Worm (Caenorhabditis elegans) whole organism, L1 larva: ENCODE data around the gene usp-4.

Experiments
- C34B4.2 ChIP-seq: sonication (generic microtip); optimal IDR thresholded peaks from 2 replicates; lab custom pipeline; 2017; ENCODE audit warnings: mild to moderate bottlenecking, missing genetic modification characterization, missing compliant biosample characterization
- F16B12.6 ChIP-seq: fragments of 150-350 bp; optimal IDR thresholded peaks from 2 replicates; lab custom pipeline; 2014; ENCODE audit warnings: missing biosample characterization, missing genetic modification characterization
- Y116A8C.19 ChIP-seq: sonication (generic microtip); optimal IDR thresholded peaks from 2 replicates; lab custom pipeline; 2016; ENCODE audit warnings: missing compliant biosample characterization, missing genetic modification characterization, borderline replicate concordance
- alr-1 ChIP-seq: fragments of 200-800 bp; sonication (Bioruptor generic); optimal IDR thresholded peaks from 2 replicates; lab custom pipeline; 2018; ENCODE audit warnings: borderline replicate concordance, mild to moderate bottlenecking, missing genetic modification characterization, missing compliant biosample characterization
- aly-2 ChIP-seq: fragments of 150-350 bp; optimal IDR thresholded peaks from 2 replicates; lab custom pipeline; 2014; ENCODE audit warnings: missing biosample characterization, missing genetic modification characterization
- blmp-1 ChIP-seq: fragments of 150-350 bp; optimal IDR thresholded peaks from 2 replicates; lab custom pipeline; 2014; ENCODE audit warnings: missing biosample characterization, missing genetic modification characterization
- ceh-82 ChIP-seq, 3 experiments: fragments of 150-350 bp in 1 of 3; sonication (generic microtip) in 2 of 3; optimal IDR thresholded peaks; 2 replicates each; lab custom pipeline; 2014 to 2017; ENCODE audit warnings: missing biosample characterization in 3 of 3, missing genetic modification characterization in 3 of 3
- ceh-88 ChIP-seq: fragments of 200-800 bp; sonication (Bioruptor generic); IDR thresholded peaks from 2 replicates; pipeline ENCODE4 v1.3.6; 2022; ENCODE audit warnings: missing genetic modification characterization, missing compliant biosample characterization
- ceh-90 ChIP-seq: sonication (generic microtip); optimal IDR thresholded peaks from 2 replicates; lab custom pipeline; 2016; ENCODE audit warnings: missing genetic modification characterization, missing compliant biosample characterization
- dpl-1 ChIP-seq, 3 experiments: fragments of 150-350 bp in 2 of 3; sonication (generic microtip) in 1 of 3; optimal IDR thresholded peaks; 2 replicates each; lab custom pipeline; 2014 to 2017; ENCODE audit warnings: missing biosample characterization in 3 of 3, missing genetic modification characterization in 3 of 3, missing genetic modification reagents in 3 of 3
- dsc-1 ChIP-seq: sonication (generic microtip); optimal IDR thresholded peaks from 2 replicates; lab custom pipeline; 2016; ENCODE audit warnings: mild to moderate bottlenecking, missing genetic modification characterization, missing compliant biosample characterization
- efl-3 ChIP-seq: fragments of 200-800 bp; sonication (Bioruptor generic); optimal IDR thresholded peaks from 2 replicates; lab custom pipeline; 2018; ENCODE audit warnings: mild to moderate bottlenecking, missing genetic modification characterization, missing compliant biosample characterization
- egl-13 ChIP-seq: sonication (generic microtip); optimal IDR thresholded peaks from 2 replicates; lab custom pipeline; 2016; ENCODE audit warnings: missing genotype, missing genetic modification reagents, missing genetic modification characterization, missing compliant biosample characterization
- egl-27 ChIP-seq, 2 experiments: fragments of 150-350 bp in 1 of 2; sonication (generic microtip); optimal IDR thresholded peaks; 3 replicates each; lab custom pipeline; 2017 to 2018; ENCODE audit warnings: missing biosample characterization in 2 of 2, missing genetic modification characterization in 2 of 2, missing genetic modification reagents in 2 of 2
- elt-2 ChIP-seq: sonication (generic microtip); optimal IDR thresholded peaks from 2 replicates; lab custom pipeline; 2016; ENCODE audit warnings: missing genetic modification characterization, mild to moderate bottlenecking, inconsistent platforms, missing compliant biosample characterization, missing genetic modification reagents
- elt-3 ChIP-seq, 6 experiments: fragments of 150-350 bp in 1 of 6; sonication (generic microtip); optimal IDR thresholded peaks; 2 replicates each; lab custom pipeline; 2017 to 2018; ENCODE audit warnings: missing biosample characterization in 6 of 6, missing genetic modification characterization in 6 of 6, inconsistent platforms in 1 of 6
- ets-5 ChIP-seq: fragments of 200-800 bp; sonication (Bioruptor generic); IDR thresholded peaks from 2 replicates; pipeline ENCODE4 v1.3.6; 2022; ENCODE audit warnings: missing genetic modification characterization, missing compliant biosample characterization
- fkh-10 ChIP-seq: sonication (generic microtip); optimal IDR thresholded peaks from 2 replicates; lab custom pipeline; 2017; ENCODE audit warnings: missing biosample characterization, missing genetic modification reagents, missing genetic modification characterization
- fkh-8 ChIP-seq: sonication (generic microtip); optimal IDR thresholded peaks from 2 replicates; lab custom pipeline; 2016; ENCODE audit warnings: mild to moderate bottlenecking, missing genetic modification characterization, missing compliant biosample characterization
- fos-1 ChIP-seq: fragments of 150-350 bp; optimal IDR thresholded peaks from 2 replicates; lab custom pipeline; 2014; ENCODE audit warnings: missing biosample characterization, missing genetic modification characterization
- grh-1 ChIP-seq: fragments of 200-800 bp; sonication (Bioruptor generic); IDR thresholded peaks from 2 replicates; pipeline ENCODE4 v1.3.6; 2022; ENCODE audit warnings: missing genetic modification reagents, missing genetic modification characterization, missing compliant biosample characterization
- isw-1 ChIP-seq: fragments of 200-800 bp; sonication (Bioruptor generic); IDR thresholded peaks from 2 replicates; pipeline ENCODE4 v1.3.6; 2022; ENCODE audit warnings: missing genetic modification characterization, missing compliant biosample characterization
- lin-13 ChIP-seq: fragments of 150-350 bp; optimal IDR thresholded peaks from 2 replicates; lab custom pipeline; 2014; ENCODE audit warnings: missing biosample characterization, missing genetic modification reagents, missing genetic modification characterization
- lin-14 ChIP-seq: fragments of 200-800 bp; sonication (Bioruptor generic); optimal IDR thresholded peaks from 2 replicates; lab custom pipeline; 2018; ENCODE audit warnings: mild to moderate bottlenecking, missing genetic modification characterization, moderate library complexity, missing compliant biosample characterization
- lin-15B ChIP-seq: fragments of 150-350 bp; sonication (generic microtip); optimal IDR thresholded peaks from 3 replicates; lab custom pipeline; 2014; ENCODE audit warnings: missing biosample characterization, missing genetic modification characterization
- lin-35 ChIP-seq, 2 experiments: fragments of 150-350 bp; optimal IDR thresholded peaks; 2 replicates each; lab custom pipeline; 2014; ENCODE audit warnings: missing biosample characterization in 2 of 2, missing genetic modification characterization in 2 of 2, missing genetic modification reagents in 2 of 2
- lin-39 ChIP-seq: fragments of 150-350 bp; optimal IDR thresholded peaks from 2 replicates; lab custom pipeline; 2014; ENCODE audit warnings: missing biosample characterization, missing genetic modification reagents, missing genetic modification characterization
- mab-9 ChIP-seq: fragments of 200-800 bp; sonication (Bioruptor generic); IDR thresholded peaks from 2 replicates; pipeline ENCODE4 v1.3.6; 2022; ENCODE audit warnings: missing genetic modification reagents, missing genetic modification characterization, missing compliant biosample characterization
- mef-2 ChIP-seq: fragments of 150-350 bp; optimal IDR thresholded peaks from 2 replicates; lab custom pipeline; 2014; ENCODE audit warnings: missing biosample characterization, missing genetic modification characterization
- mep-1 ChIP-seq: fragments of 150-350 bp; optimal IDR thresholded peaks from 2 replicates; lab custom pipeline; 2014; ENCODE audit warnings: missing biosample characterization, missing genetic modification characterization
- nhr-20 ChIP-seq: sonication (generic microtip); optimal IDR thresholded peaks from 2 replicates; lab custom pipeline; 2016; ENCODE audit warnings: mild to moderate bottlenecking, missing genetic modification characterization, missing compliant biosample characterization
- nhr-28 ChIP-seq: fragments of 150-350 bp; optimal IDR thresholded peaks from 2 replicates; lab custom pipeline; 2014; ENCODE audit warnings: missing biosample characterization, missing genetic modification characterization
- nhr-71 ChIP-seq: sonication (generic microtip); optimal IDR thresholded peaks from 2 replicates; lab custom pipeline; 2016; ENCODE audit warnings: mild to moderate bottlenecking, missing genetic modification characterization, moderate library complexity, missing compliant biosample characterization
- nhr-76 ChIP-seq: sonication (generic microtip); optimal IDR thresholded peaks from 2 replicates; lab custom pipeline; 2017; ENCODE audit warnings: missing biosample characterization, missing genetic modification characterization
- nhr-90 ChIP-seq: sonication (generic microtip); optimal IDR thresholded peaks from 2 replicates; lab custom pipeline; 2016; ENCODE audit warnings: mild to moderate bottlenecking, missing genetic modification characterization, missing compliant biosample characterization; ENCODE audit not compliant: poor library complexity
- snpc-4 ChIP-seq: fragments of 150-350 bp; optimal IDR thresholded peaks from 2 replicates; lab custom pipeline; 2014; ENCODE audit warnings: missing biosample characterization, missing genetic modification characterization
- sptf-1 ChIP-seq: fragments of 150-350 bp; optimal IDR thresholded peaks from 2 replicates; lab custom pipeline; 2014; ENCODE audit warnings: missing biosample characterization, missing genetic modification characterization
- sup-37 ChIP-seq: fragments of 200-800 bp; sonication (Bioruptor generic); optimal IDR thresholded peaks from 2 replicates; lab custom pipeline; 2018; ENCODE audit warnings: mild to moderate bottlenecking, missing genetic modification characterization, missing compliant biosample characterization
- tbx-2 ChIP-seq: sonication (generic microtip); optimal IDR thresholded peaks from 2 replicates; lab custom pipeline; 2016; ENCODE audit warnings: missing genetic modification characterization, missing compliant biosample characterization
- unc-130 ChIP-seq: fragments of 150-350 bp; optimal IDR thresholded peaks from 2 replicates; lab custom pipeline; 2017; ENCODE audit warnings: missing biosample characterization, missing genetic modification characterization, inconsistent platforms
- unc-30 ChIP-seq: sonication (generic microtip); optimal IDR thresholded peaks from 2 replicates; lab custom pipeline; 2017; ENCODE audit warnings: missing biosample characterization, missing genetic modification characterization
- unc-86 ChIP-seq: sonication (generic microtip); optimal IDR thresholded peaks from 2 replicates; lab custom pipeline; 2016; ENCODE audit warnings: missing genetic modification characterization, missing compliant biosample characterization
- vab-15 ChIP-seq: sonication (generic microtip); optimal IDR thresholded peaks from 2 replicates; lab custom pipeline; 2017; ENCODE audit warnings: missing genotype, mild to moderate bottlenecking, missing genetic modification characterization, missing compliant biosample characterization
- zag-1 ChIP-seq: fragments of 150-350 bp; optimal IDR thresholded peaks from 2 replicates; lab custom pipeline; 2014; ENCODE audit warnings: missing biosample characterization, missing genetic modification characterization
- zip-4 ChIP-seq: fragments of 200-800 bp; sonication (Bioruptor generic); optimal IDR thresholded peaks from 2 replicates; lab custom pipeline; 2018; ENCODE audit warnings: mild to moderate bottlenecking, missing genetic modification characterization, moderate library complexity, missing compliant biosample characterization

The usp-4 gene

DNA sequence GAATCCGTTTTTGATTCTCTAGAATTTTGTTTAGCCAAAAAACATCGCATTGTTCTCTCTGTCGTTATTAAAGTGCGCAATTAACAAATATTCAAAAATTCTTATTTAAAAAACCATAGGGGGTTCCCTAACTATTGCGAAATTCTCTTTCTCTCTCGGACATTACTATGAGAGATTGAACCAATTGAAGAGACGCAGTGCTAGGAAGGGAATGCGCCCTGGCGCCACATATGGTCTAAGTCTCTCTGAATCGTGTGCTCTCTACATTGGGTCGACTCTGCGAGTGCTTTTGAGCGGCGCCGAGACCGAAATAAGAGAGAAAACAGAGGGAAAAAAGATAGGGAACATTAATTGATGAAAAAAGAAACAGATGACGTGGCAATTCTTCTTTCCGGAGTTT lies 28.8 kb downstream of the usp-4 start (continued):
- TF ChIP-seq isw-1 (GFP tag; lab: Robert Waterston, UW) (peak; percentile 67), egl-13 (tag; lab: Kevin White, UChicago) (peak; percentile 37), dsc-1 (tag; lab: Kevin White, UChicago) (peak; percentile 90), ceh-88 (GFP tag; lab: Robert Waterston, UW) (no peak), nhr-28 (tag; lab: Kevin White, UChicago) (no peak), unc-30 (tag; lab: Kevin White, UChicago) (no peak), nhr-90 (tag; lab: Kevin White, UChicago) (peak; percentile 38), F16B12.6 (tag; lab: Kevin White, UChicago) (peak; percentile 18), aly-2 (tag; lab: Kevin White, UChicago) (peak; percentile 9), grh-1 (GFP tag; lab: Robert Waterston, UW) (no peak), alr-1 (no peak), egl-27 (tag; optimal IDR thresholded peaks at IDR 0.05; lab: Kevin White, UChicago) (peak in 1 of 2 experiments; percentile 16), elt-3 (tag; optimal IDR thresholded peaks at IDR 0.05; lab: Kevin White, UChicago) (peak in 1 of 6 experiments; percentile 41), zip-4 (GFP tag; lab: Kevin White, UChicago) (peak; percentile 98), nhr-71 (peak; percentile 88), ceh-82 (tag; optimal IDR thresholded peaks at IDR 0.05; lab: Kevin White, UChicago) (peak; percentile 47 to 78 (median 78)), fkh-8 (tag; lab: Kevin White, UChicago) (peak; percentile 35), zag-1 (tag; lab: Kevin White, UChicago) (no peak), nhr-20 (tag; lab: Kevin White, UChicago) (peak; percentile 70), lin-35 (GFP tag; optimal IDR thresholded peaks at IDR 0.05; lab: Kevin White, UChicago) (peak; percentile 52 to 62)

DNA sequence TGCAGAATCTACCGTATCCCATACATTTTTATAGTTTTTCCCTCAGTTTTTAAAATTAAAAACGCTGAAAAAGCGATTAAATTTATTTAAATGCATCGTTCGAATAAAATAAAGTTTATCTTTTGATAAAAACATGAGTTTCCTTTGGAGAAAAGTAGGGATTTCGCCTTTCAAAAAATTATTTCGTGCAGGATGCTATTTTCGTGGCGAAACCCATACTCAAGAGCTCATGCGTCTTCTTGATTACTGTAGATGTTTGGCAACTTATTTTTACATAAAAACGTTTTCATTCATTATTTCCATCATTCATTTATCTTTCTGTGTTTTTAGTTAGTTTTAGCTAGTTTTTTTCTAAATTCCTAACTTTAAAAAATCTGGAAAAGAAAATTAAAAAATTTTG lies 32.8 kb downstream of the usp-4 start:
- TF ChIP-seq elt-2 (tag; lab: Kevin White, UChicago): no peak
- no peak for TF ChIP-seq lin-39 (tag; lab: Kevin White, UChicago)
- TF ChIP-seq sptf-1 (tag; lab: Kevin White, UChicago): no peak

DNA sequence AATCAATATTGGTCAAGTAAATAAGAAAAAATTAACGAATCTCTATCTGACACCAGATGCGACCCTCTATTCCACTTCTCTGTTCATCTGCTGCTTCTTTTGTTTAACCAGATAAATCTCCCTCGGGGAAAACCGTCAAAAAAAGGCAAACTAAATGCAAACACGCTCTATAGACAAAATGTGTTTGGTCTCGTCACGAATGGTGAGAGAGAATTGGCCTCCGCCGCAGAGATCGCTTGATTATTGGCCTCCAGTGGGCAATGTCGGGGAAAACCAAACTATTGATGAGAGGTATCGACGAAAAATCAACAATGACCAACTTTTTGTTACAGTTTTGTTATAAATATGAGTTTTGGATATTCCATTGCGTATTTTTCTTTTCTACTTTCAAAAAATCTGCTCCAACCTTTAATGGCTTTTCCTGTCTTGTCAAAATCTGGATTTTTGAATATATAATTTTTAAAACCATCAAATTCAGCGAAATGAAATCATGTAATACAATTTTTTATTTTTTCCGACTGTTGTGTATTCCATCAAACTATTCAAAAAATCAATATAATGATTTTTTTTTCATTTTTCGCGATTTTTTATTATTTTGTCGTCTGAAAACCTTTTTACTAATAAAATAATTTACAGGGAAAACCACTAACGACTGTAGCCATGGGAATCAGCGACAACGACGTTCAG lies 33.5 kb downstream of the usp-4 start, which contains the start of the genes C17H12.2 and vha-8:
C17H12.2 (minus strand) TSS at position 51 of the 687 bp plus-strand sequence.
vha-8 (plus strand) TSS at position 637 of the 687 bp plus-strand sequence.
- TF ChIP-seq aly-2 (tag; lab: Kevin White, UChicago) (peak; percentile 84), vab-15 (tag; lab: Kevin White, UChicago) (peak; percentile 96), tbx-2 (tag; lab: Kevin White, UChicago) (peak; percentile 93), sup-37 (GFP tag; lab: Kevin White, UChicago) (peak; percentile 41), lin-13 (GFP tag; lab: Kevin White, UChicago) (peak; percentile 93), lin-39 (tag; lab: Kevin White, UChicago) (peak; percentile 78), lin-35 (GFP tag; optimal IDR thresholded peaks at IDR 0.05; lab: Kevin White, UChicago) (peak; percentile 90 to 94), blmp-1 (peak; percentile 93), lin-14 (GFP tag; lab: Kevin White, UChicago) (peak; percentile 97), ets-5 (GFP tag; lab: Robert Waterston, UW) (no peak), nhr-71 (peak; percentile 96), sptf-1 (tag; lab: Kevin White, UChicago) (no peak), snpc-4 (tag; lab: Kevin White, UChicago) (peak; percentile 84), fos-1 (tag; lab: Kevin White, UChicago) (peak; percentile 92), unc-130 (peak; percentile 97), zip-4 (GFP tag; lab: Kevin White, UChicago) (peak; percentile 69), unc-86 (tag; lab: Kevin White, UChicago) (peak; percentile 85), lin-15B (tag; lab: Kevin White, UChicago) (peak; percentile 98), ceh-90 (no peak), grh-1 (GFP tag; lab: Robert Waterston, UW) (peak; percentile 86), alr-1 (no peak), C34B4.2 (no peak), mep-1 (peak; percentile 98), dpl-1 (GFP tag; optimal IDR thresholded peaks at IDR 0.05; lab: Kevin White, UChicago) (peak; percentile 83 to 88 (median 86)), mef-2 (peak; percentile 66), mab-9 (GFP tag; lab: Robert Waterston, UW) (peak; percentile 61), Y116A8C.19 (tag; lab: Kevin White, UChicago) (no peak), nhr-90 (tag; lab: Kevin White, UChicago) (peak; percentile 89), egl-27 (tag; optimal IDR thresholded peaks at IDR 0.05; lab: Kevin White, UChicago) (peak; percentile 38 to 76), fkh-10 (peak; percentile 55), F16B12.6 (tag; lab: Kevin White, UChicago) (peak; percentile 63), efl-3 (GFP tag; lab: Kevin White, UChicago) (no peak), nhr-76 (peak; percentile 35)
